Fruit fly (Drosophila melanogaster): Measurements from ENCODE around the gene CG13639.

- TF ChIP-seq CG12605 (GFP tag; IDR thresholded peaks at IDR 0.05) (no peak), CG13204 (GFP tag; optimal IDR thresholded peaks at IDR 0.05) (no peak)
These were observed 19.1 kb downstream of the CG13639 start, which contains the start of gene CG33658 for dm6 chr3R:24841063-24841462.
